Fruit fly (Drosophila melanogaster): ENCODE results near the gene CG14507.

DNA sequence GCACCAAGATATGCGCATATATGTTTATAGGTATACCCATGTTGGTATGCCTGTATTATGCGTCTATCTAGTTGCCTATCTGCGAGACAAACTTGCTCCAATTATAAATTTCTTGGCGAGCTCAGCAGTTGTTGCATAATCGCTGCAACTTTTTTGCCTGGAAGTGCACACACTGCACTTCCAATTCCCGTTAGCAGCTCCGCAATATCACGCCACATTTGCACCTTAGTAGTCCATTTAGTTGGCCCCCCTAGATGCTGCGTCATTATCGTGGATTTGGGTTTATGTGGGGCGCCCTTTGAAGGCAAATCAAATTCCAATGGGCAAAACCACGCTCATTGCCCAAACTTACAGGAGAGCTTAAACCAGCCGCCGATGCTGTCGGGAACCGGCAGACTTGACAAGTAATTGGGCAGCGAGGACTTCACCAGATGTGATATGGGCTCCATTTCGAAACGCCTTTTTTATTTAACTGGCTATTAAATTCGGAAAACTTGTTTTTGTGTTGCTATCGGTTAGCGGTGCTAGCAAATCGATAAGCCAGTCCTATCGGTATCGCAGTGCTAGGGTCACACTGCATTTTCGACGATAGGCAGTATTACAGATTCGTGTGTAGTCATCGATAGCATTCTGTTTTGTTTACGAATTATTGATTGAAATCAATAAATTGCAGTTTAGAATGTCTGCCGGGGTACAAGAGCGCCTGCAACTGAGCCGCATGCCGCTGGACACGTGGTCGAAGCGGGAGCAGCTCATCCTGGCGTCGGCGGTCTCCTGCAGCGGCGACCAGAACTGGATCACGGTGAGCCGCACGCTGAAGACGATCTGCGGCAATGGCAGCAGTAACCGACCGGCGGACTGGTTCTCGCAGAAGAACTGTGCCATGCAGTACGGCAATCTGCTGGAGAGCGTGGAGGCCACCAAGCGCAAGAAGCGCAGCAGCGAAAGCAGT lies 4.4 kb downstream of the CG14507 start, which contains the start of the genes Cisd2 and Brd8:
- TF ChIP-seq EcR (GFP tag; optimal IDR thresholded peaks at IDR 0.05) (no peak), pan (optimal IDR thresholded peaks at IDR 0.05) (no peak), psq (optimal IDR thresholded peaks at IDR 0.05) (no peak), CG8478 (optimal IDR thresholded peaks at IDR 0.05) (no peak), usp (GFP tag; optimal IDR thresholded peaks at IDR 0.05) (no peak)

All from whole organism.